Worm (Caenorhabditis elegans): ENCODE results near the gene C50E3.6.
A peak's percentile ranks its signal among the peaks of the same experiment; 100 is the strongest.

Gene C50E3.6

ce11 chrV:7595132-7595531, 4.8 kb upstream of the C50E3.6 start:
- TF ChIP-seq ceh-45 (GFP tag; IDR thresholded peaks at IDR 0.05), result no peak
- no peak for TF ChIP-seq ama-1 (optimal IDR thresholded peaks at IDR 0.05)
- no peak for TF ChIP-seq pqm-1 (tag; optimal IDR thresholded peaks at IDR 0.05)

DNA sequence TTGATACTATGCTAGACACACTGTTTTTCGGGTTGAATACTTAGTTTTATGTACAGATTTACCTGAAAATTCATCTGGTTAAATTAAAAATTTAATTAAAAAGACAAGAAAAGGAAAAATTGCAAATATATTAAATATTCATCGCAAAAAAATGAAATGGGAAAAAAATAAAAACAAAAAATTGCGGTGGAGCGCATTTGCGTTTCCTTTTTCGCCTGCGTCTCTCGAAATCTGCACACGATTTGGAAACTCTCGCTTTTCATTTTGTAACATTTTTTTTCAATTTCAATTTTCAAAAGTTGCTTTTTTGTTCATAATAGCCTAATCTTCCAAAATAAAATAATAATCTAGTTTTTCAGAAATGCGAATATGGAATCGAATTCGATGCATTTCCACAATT, 2.7 kb downstream of the C50E3.6 start, which contains the start of the genes F19F10.11 and C50E3.5:
TSS of gene F19F10.11 (minus strand) at position 68 of the 400 bp plus-strand sequence.
TSS of gene C50E3.5 (plus strand) at position 360 of the 400 bp plus-strand sequence.
- no peak for TF ChIP-seq fax-1 (tag; optimal IDR thresholded peaks at IDR 0.05)
- TF ChIP-seq ceh-14 (tag; optimal IDR thresholded peaks at IDR 0.05), result peak; percentile 6

- TF ChIP-seq ceh-48 (tag; optimal IDR thresholded peaks at IDR 0.05) (peak; percentile 85), gmeb-2 (tag; optimal IDR thresholded peaks at IDR 0.05) (no peak)
Measured at ce11 chrV:7580378-7580777, 10.0 kb downstream of the C50E3.6 start, which contains the start of gene ets-6. Gene ets-6, minus strand, starts transcription at chrV:7580546.

ce11 chrV:7575563-7575962, 14.8 kb downstream of the C50E3.6 start, which contains the start of the genes snu-66 and ints-9:
Gene snu-66, minus strand, starts transcription at chrV:7575670.
Gene ints-9, plus strand, starts transcription at chrV:7575802.
- TF ChIP-seq K02D7.2 (tag; optimal IDR thresholded peaks at IDR 0.05) (no peak), unc-42 (tag; optimal IDR thresholded peaks at IDR 0.05) (peak; percentile 66)

DNA sequence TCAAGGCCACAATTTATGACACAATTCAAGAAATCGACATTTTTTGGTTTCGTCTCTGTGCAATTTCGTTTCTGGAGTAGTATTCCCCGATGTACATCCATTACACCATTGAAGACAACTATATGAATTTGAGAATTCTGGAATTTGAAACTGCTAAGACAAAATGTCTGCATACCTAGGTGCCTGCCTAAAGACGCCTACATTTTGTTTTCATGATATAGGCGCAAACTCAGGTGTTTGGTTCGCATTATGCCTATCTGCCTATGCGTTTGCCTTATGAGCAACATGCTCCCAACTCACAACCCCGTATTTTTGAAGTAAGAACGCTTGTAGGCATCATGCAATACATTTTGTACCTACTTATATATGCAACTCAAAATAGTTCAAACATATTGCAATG, 19.4 kb downstream of the C50E3.6 start, which contains the start of gene F19F10.14:
TSS of gene F19F10.14 (minus strand) at position 101 of the 400 bp plus-strand sequence.
- TF ChIP-seq che-1 (tag; optimal IDR thresholded peaks at IDR 0.05), result no peak

ce11 chrV:7570290-7570689, 20.1 kb downstream of the C50E3.6 start, which contains the start of gene clec-212:
Gene clec-212, minus strand, starts transcription at chrV:7570390.
- no peak for TF ChIP-seq ceh-45 (GFP tag; IDR thresholded peaks at IDR 0.05)
- no peak for TF ChIP-seq ztf-16 (tag; optimal IDR thresholded peaks at IDR 0.05)
- TF ChIP-seq madf-2 (tag; optimal IDR thresholded peaks at IDR 0.05), result no peak
- TF ChIP-seq pag-3 (tag; optimal IDR thresholded peaks at IDR 0.05; ENCODE audit: borderline replicate concordance), result no peak
- TF ChIP-seq ceh-14 (tag; optimal IDR thresholded peaks at IDR 0.05), result no peak
- no peak for TF ChIP-seq rnt-1 (tag; optimal IDR thresholded peaks at IDR 0.05)

DNA sequence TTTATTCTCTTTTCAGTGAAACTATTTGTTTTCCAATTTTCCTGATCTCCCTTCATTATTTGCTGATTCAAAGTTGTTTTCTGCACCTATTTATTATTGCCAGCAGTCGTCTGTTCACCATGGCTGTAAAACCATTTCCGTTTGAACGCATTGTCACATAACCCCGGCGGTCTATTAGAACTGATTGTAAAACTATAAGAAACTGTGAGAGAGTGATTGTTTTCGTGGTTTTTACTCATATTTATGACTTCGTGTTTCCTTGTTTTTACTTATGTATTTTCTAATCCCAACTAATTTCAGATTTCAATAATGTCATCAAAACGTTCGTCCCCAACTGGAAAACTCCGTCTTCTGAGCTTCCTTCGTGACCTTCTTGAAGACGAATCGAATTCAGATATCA, 27.4 kb downstream of the C50E3.6 start, which contains the start of gene F19F10.1:
TSS of gene F19F10.1 (plus strand) at position 301 of the 400 bp plus-strand sequence.
- TF ChIP-seq pax-1 (tag; optimal IDR thresholded peaks at IDR 0.05) (no peak), ets-4 (tag; optimal IDR thresholded peaks at IDR 0.05) (no peak), nfya-1 (tag; optimal IDR thresholded peaks at IDR 0.05) (no peak), elt-2 (tag; optimal IDR thresholded peaks at IDR 0.05) (no peak), fkh-6 (tag; optimal IDR thresholded peaks at IDR 0.05) (no peak), ceh-34 (tag; optimal IDR thresholded peaks at IDR 0.05) (no peak), lin-11 (tag; optimal IDR thresholded peaks at IDR 0.05) (no peak), ceh-24 (tag; optimal IDR thresholded peaks at IDR 0.05) (no peak), F13H6.1 (tag; optimal IDR thresholded peaks at IDR 0.05) (no peak), ceh-6 (GFP tag; optimal IDR thresholded peaks at IDR 0.05) (no peak), rnt-1 (tag; optimal IDR thresholded peaks at IDR 0.05) (no peak)

DNA sequence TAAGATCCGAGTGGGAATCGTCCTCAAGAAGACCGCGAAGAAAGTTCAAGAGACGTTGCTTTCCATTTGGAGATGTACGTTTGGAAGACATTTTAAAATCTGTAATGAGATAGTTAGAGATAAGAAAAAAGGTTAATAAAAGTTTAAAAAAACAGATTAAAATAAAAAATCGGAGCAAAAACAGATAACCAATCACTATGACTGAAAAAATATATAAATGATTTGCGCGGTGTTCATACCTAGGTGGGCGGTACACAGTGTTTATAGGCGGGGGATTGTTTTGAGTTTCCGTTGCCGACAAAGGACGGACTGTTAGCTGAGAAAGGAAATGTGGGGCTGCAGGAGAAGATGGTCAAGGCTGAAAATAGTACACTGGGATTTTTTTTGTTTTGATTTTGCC, 31.7 kb downstream of the C50E3.6 start, which contains the start of gene ets-7:
TSS of gene ets-7 (minus strand) at position 101 of the 400 bp plus-strand sequence.
- TF ChIP-seq pax-1 (tag; optimal IDR thresholded peaks at IDR 0.05) (no peak), ahr-1 (tag; optimal IDR thresholded peaks at IDR 0.05) (no peak), sdc-2 (tag; optimal IDR thresholded peaks at IDR 0.05) (no peak), ceh-19 (GFP tag; optimal IDR thresholded peaks at IDR 0.05) (no peak), pha-2 (tag; optimal IDR thresholded peaks at IDR 0.05) (no peak), hlh-30 (tag; optimal IDR thresholded peaks at IDR 0.05; ENCODE audit: insufficient read depth) (no peak), T23F11.4 (GFP tag; optimal IDR thresholded peaks at IDR 0.05) (no peak), K09A11.1 (tag; optimal IDR thresholded peaks at IDR 0.05; ENCODE audit: insufficient read depth) (no peak), ets-4 (tag; optimal IDR thresholded peaks at IDR 0.05) (no peak), nfya-1 (tag; optimal IDR thresholded peaks at IDR 0.05) (no peak), ref-2 (tag; optimal IDR thresholded peaks at IDR 0.05) (no peak)

Data from whole organism, late embryonic.